Worm (Caenorhabditis elegans) whole organism, L1 larva: Measurements from ENCODE around the gene Y54G2A.72.

ENCODE experiments used
- lin-35 ChIP-seq, 2 experiments: fragments of 150-350 bp; optimal IDR thresholded peaks; 2 replicates each; lab custom pipeline; 2014; ENCODE audit warnings: missing biosample characterization in 2 of 2, missing genetic modification characterization in 2 of 2, missing genetic modification reagents in 2 of 2
- lsy-2 ChIP-seq, 2 experiments: fragments of 150-350 bp; optimal IDR thresholded peaks; 2 replicates each; lab custom pipeline; 2014; ENCODE audit warnings: missing biosample characterization in 2 of 2, missing genetic modification characterization in 2 of 2
- sup-37 ChIP-seq: fragments of 200-800 bp; sonication (Bioruptor generic); optimal IDR thresholded peaks from 2 replicates; lab custom pipeline; 2018; ENCODE audit warnings: mild to moderate bottlenecking, missing genetic modification characterization, missing compliant biosample characterization
- swsn-7 ChIP-seq: sonication (generic microtip); optimal IDR thresholded peaks from 2 replicates; lab custom pipeline; 2016; ENCODE audit warnings: missing genetic modification characterization, missing compliant biosample characterization
- tlp-1 ChIP-seq: fragments of 150-350 bp; optimal IDR thresholded peaks from 2 replicates; lab custom pipeline; 2014; ENCODE audit warnings: missing biosample characterization, missing genetic modification characterization
- unc-130 ChIP-seq: fragments of 150-350 bp; optimal IDR thresholded peaks from 2 replicates; lab custom pipeline; 2017; ENCODE audit warnings: missing biosample characterization, missing genetic modification characterization, inconsistent platforms
- unc-62 ChIP-seq: fragments of 150-350 bp; optimal IDR thresholded peaks from 2 replicates; lab custom pipeline; 2014; ENCODE audit warnings: missing biosample characterization, missing genetic modification reagents, missing genetic modification characterization
- vab-15 ChIP-seq: sonication (generic microtip); optimal IDR thresholded peaks from 2 replicates; lab custom pipeline; 2017; ENCODE audit warnings: missing genotype, mild to moderate bottlenecking, missing genetic modification characterization, missing compliant biosample characterization
- zag-1 ChIP-seq: fragments of 150-350 bp; optimal IDR thresholded peaks from 2 replicates; lab custom pipeline; 2014; ENCODE audit warnings: missing biosample characterization, missing genetic modification characterization

DNA sequence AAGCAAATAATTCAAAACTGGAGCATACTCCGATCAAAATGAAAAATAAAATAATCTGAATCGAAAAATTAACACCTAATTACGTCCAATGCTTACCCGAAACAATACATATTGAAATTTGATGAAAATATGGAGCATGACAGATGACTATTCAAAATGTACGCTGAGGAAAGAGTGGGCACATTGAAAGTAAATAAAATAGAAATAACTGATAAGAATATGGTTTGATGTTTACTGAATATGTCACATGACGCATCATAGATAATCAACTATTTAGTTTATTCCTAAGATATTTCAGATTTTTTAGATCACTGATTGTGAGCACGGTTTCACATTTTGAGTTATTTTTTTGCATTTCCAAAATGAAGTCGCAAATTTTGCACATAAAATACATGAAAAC lies 20.4 kb downstream of the Y54G2A.72 start, which contains the start of gene Y54G2A.52:
- TF ChIP-seq lsy-2 (tag; optimal IDR thresholded peaks at IDR 0.05; lab: Kevin White, UChicago) (no peak), vab-15 (no peak), unc-62 (GFP tag; lab: Kevin White, UChicago) (no peak), zag-1 (tag; lab: Kevin White, UChicago) (no peak), unc-130 (tag; lab: Kevin White, UChicago) (no peak), sup-37 (GFP tag; lab: Kevin White, UChicago) (no peak), tlp-1 (no peak), lin-35 (GFP tag; optimal IDR thresholded peaks at IDR 0.05; lab: Kevin White, UChicago) (peak in 1 of 2 experiments; percentile 38), swsn-7 (no peak)
